Worm (Caenorhabditis elegans): ENCODE results near the gene grdn-1.

ce11 chrV:18628907-18629306, 36.4 kb downstream of the grdn-1 start:
- TF ChIP-seq nhr-76 (tag; optimal IDR thresholded peaks at IDR 0.05), result no peak
- TF ChIP-seq ama-1 (optimal IDR thresholded peaks at IDR 0.05), result no peak
- TF ChIP-seq nhr-12 (tag; optimal IDR thresholded peaks at IDR 0.05), result no peak
- TF ChIP-seq aly-2 (tag; optimal IDR thresholded peaks at IDR 0.05), result no peak

Measured in whole organism, L3 larva.